Worm (Caenorhabditis elegans) whole organism, L4 larva: ENCODE data around the gene ttn-1.
A peak's percentile ranks its signal among the peaks of the same experiment; 100 is the strongest.

Source experiments
- ama-1 ChIP-seq: fragments of 150-350 bp; optimal IDR thresholded peaks from 2 replicates; lab custom pipeline; 2014; ENCODE audit warnings: inconsistent platforms, mixed read lengths
- dpl-1 ChIP-seq: fragments of 150-350 bp; optimal IDR thresholded peaks from 2 replicates; lab custom pipeline; 2014; ENCODE audit warnings: missing biosample characterization, missing genetic modification reagents, missing genetic modification characterization
- fos-1 ChIP-seq: fragments of 150-350 bp; optimal IDR thresholded peaks from 2 replicates; lab custom pipeline; 2014; ENCODE audit warnings: missing biosample characterization, missing genetic modification characterization
- pqm-1 ChIP-seq: sonication (generic microtip); optimal IDR thresholded peaks from 2 replicates; lab custom pipeline; 2017; ENCODE audit warnings: missing biosample characterization, missing genetic modification characterization
- set-16 ChIP-seq: fragments of 200-800 bp; sonication (Bioruptor generic); IDR thresholded peaks from 2 replicates; pipeline ENCODE4 v1.3.6; 2022; ENCODE audit warnings: missing genetic modification reagents, missing genetic modification characterization, missing compliant biosample characterization
- ztf-7 ChIP-seq: fragments of 150-350 bp; optimal IDR thresholded peaks from 2 replicates; lab custom pipeline; 2014; ENCODE audit warnings: missing biosample characterization, missing genetic modification characterization

ce11 chrV:6224494-6224959 lies 22.1 kb upstream of the ttn-1 start:
- TF ChIP-seq fos-1 (tag; lab: Kevin White, UChicago), result no peak
- peak; percentile 75 for TF ChIP-seq ztf-7 (tag; lab: Kevin White, UChicago)
- peak; percentile 75; the same call in 1 of the 2 replicates for TF ChIP-seq set-16 (GFP tag; lab: Robert Waterston, UW)
- peak; percentile 37 for TF ChIP-seq pqm-1 (tag; lab: Kevin White, UChicago)
- peak; percentile 97 for TF ChIP-seq ama-1 (lab: Kevin White, UChicago)
- peak; percentile 54 for TF ChIP-seq dpl-1 (GFP tag; lab: Kevin White, UChicago)
